Fruit fly (Drosophila melanogaster): ENCODE results near the gene CG11374.

CG11374 gene

dm6 chr2L:107476-108436, 31.6 kb downstream of the CG11374 start:
- TF ChIP-seq CTCF (optimal IDR thresholded peaks at IDR 0.05): peak in 1 of 2 experiments; percentile 2
- TF ChIP-seq CG8478 (optimal IDR thresholded peaks at IDR 0.05): no peak

dm6 chr2L:109098-109799, 33.1 kb downstream of the CG11374 start:
- TF ChIP-seq CG8478 (optimal IDR thresholded peaks at IDR 0.05) (no peak), CTCF (optimal IDR thresholded peaks at IDR 0.05) (no peak)

- TF ChIP-seq CG8478 (optimal IDR thresholded peaks at IDR 0.05): no peak
- TF ChIP-seq CTCF (optimal IDR thresholded peaks at IDR 0.05): no peak
These were observed 33.9 kb downstream of the CG11374 start for dm6 chr2L:110046-110445.

- TF ChIP-seq CTCF (optimal IDR thresholded peaks at IDR 0.05): peak in 1 of 2 experiments; percentile 14
- TF ChIP-seq CG8478 (optimal IDR thresholded peaks at IDR 0.05): no peak
These were observed 38.3 kb downstream of the CG11374 start, which contains the start of gene ND-15 for dm6 chr2L:114429-114828. ND-15 (plus strand) TSS chr2L:114726.

- TF ChIP-seq CG8478 (optimal IDR thresholded peaks at IDR 0.05): no peak
- no peak for TF ChIP-seq CTCF (optimal IDR thresholded peaks at IDR 0.05)
These were observed 40.2 kb downstream of the CG11374 start, which contains the start of gene CG13694 for dm6 chr2L:116388-116787. CG13694 (minus strand) TSS chr2L:116488.

dm6 chr2L:117750-118149, 41.6 kb downstream of the CG11374 start:
- TF ChIP-seq CG8478 (optimal IDR thresholded peaks at IDR 0.05) (no peak), CTCF (optimal IDR thresholded peaks at IDR 0.05) (no peak)

- TF ChIP-seq CG8478 (optimal IDR thresholded peaks at IDR 0.05): no peak
- TF ChIP-seq CTCF (optimal IDR thresholded peaks at IDR 0.05): no peak
These were observed 44.6 kb downstream of the CG11374 start for dm6 chr2L:120492-121455.

- TF ChIP-seq CG8478 (optimal IDR thresholded peaks at IDR 0.05) (no peak), CTCF (optimal IDR thresholded peaks at IDR 0.05) (no peak)
These were observed 45.3 kb downstream of the CG11374 start, which contains the start of gene CG4822 for dm6 chr2L:121456-121831. CG4822 (minus strand) TSS chr2L:121754.

dm6 chr2L:122167-123006, 46.2 kb downstream of the CG11374 start:
- TF ChIP-seq CTCF (optimal IDR thresholded peaks at IDR 0.05) (peak; percentile 42 to 66), CG8478 (optimal IDR thresholded peaks at IDR 0.05) (no peak)

- TF ChIP-seq CTCF (optimal IDR thresholded peaks at IDR 0.05): no peak
- no peak for TF ChIP-seq CG8478 (optimal IDR thresholded peaks at IDR 0.05)
These were observed 46.8 kb downstream of the CG11374 start for dm6 chr2L:123007-123327.

dm6 chr2L:125364-126252, 49.5 kb downstream of the CG11374 start:
- no peak for TF ChIP-seq CG8478 (optimal IDR thresholded peaks at IDR 0.05)
- no peak for TF ChIP-seq CTCF (optimal IDR thresholded peaks at IDR 0.05)
